Worm (Caenorhabditis elegans) whole organism, midembryonic: ENCODE results near the gene srg-26.

Experiments used
- T22C8.4 ChIP-seq: fragments of 200-800 bp; sonication (Bioruptor generic); IDR thresholded peaks from 2 replicates; pipeline ENCODE4 v1.3.6; 2022; ENCODE audit warnings: missing genetic modification characterization, missing compliant biosample characterization
- cog-1 ChIP-seq: sonication (generic microtip); optimal IDR thresholded peaks from 2 replicates; lab custom pipeline; 2016; ENCODE audit warnings: missing genetic modification characterization, missing compliant biosample characterization
- klf-2 ChIP-seq: fragments of 200-800 bp; sonication (Bioruptor generic); conservative IDR thresholded peaks from 2 replicates; pipeline ENCODE4 v1.3.6; 2022; ENCODE audit warnings: missing genetic modification reagents, missing genetic modification characterization, missing compliant biosample characterization
- ref-1 ChIP-seq: fragments of 200-800 bp; sonication (Bioruptor generic); conservative IDR thresholded peaks from 2 replicates; pipeline ENCODE4 v1.3.6; 2022; ENCODE audit warnings: missing genetic modification reagents, missing genetic modification characterization, missing compliant biosample characterization
- ztf-23 ChIP-seq: fragments of 200-800 bp; sonication (Bioruptor generic); IDR thresholded peaks from 2 replicates; pipeline ENCODE4 v1.3.6; 2022; ENCODE audit warnings: missing genetic modification reagents, missing genetic modification characterization, missing compliant biosample characterization

DNA sequence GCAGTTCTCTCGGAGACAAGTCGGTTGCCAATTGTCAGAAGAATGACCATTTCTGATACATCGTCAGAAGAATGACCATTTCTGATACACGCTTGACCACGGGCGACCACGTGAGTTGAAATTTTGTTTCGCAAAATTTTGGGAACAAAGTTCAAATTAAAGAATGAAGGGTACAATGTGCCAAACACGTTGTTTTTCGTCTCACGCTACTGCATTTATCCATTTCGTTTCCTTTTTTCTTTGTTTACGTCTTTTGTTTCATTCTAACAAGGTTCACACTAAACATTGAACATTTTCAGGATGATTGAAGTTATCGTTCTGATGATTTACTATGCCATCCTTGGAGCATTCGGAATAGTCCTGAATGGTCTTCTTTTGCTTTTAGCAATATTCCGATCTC lies 20.4 kb downstream of the srg-26 start, which contains the start of gene srd-9:
- TF ChIP-seq T22C8.4 (GFP tag; lab: Robert Waterston, UW) (no peak), ztf-23 (GFP tag; lab: Robert Waterston, UW) (no peak), klf-2 (GFP tag; lab: Robert Waterston, UW) (no peak), cog-1 (no peak), ref-1 (GFP tag; lab: Robert Waterston, UW) (no peak)
